Worm (Caenorhabditis elegans): ENCODE measurements around the gene glb-14.

DNA sequence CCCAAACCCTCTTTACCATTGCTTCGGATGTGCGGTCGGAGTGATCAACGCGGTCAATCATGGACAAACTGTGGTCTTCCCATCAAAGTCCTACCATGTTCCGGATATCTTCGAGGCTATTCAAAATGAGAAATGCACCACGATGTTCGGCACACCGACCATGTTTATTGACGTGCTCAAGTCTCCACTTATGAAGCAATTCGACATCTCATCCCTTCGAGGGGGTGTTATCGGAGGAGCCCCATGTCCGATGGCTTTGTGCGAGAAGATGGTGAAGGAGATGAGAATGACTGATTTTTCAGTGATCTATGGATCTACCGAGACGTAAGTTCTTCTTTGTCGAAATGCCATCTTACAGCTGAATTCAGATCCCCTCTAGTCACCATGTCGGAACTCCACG lies 23.6 kb upstream of the glb-14 start:
- TF ChIP-seq egl-27 (tag; optimal IDR thresholded peaks at IDR 0.05) (no peak), pqm-1 (tag; optimal IDR thresholded peaks at IDR 0.05) (no peak), ceh-82 (tag; optimal IDR thresholded peaks at IDR 0.05) (no peak)

Measured in whole organism, L3 larva.